Fruit fly (Drosophila melanogaster): ENCODE measurements around the gene CG33912.

The CG33912 gene

dm6 chr3L:20730323-20731238 is 24.9 kb downstream of the CG33912 start, which contains the start of gene CG13252 (continued):
- TF ChIP-seq CG11085 (GFP tag; IDR thresholded peaks at IDR 0.05) = no peak
- peak; percentile 84 for TF ChIP-seq Vsx1 (GFP tag; optimal IDR thresholded peaks at IDR 0.05)
- no peak for TF ChIP-seq vfl (GFP tag; optimal IDR thresholded peaks at IDR 0.05)
- TF ChIP-seq CG12391 (tag; optimal IDR thresholded peaks at IDR 0.05) = no peak
- no peak for TF ChIP-seq BEAF-32 (GFP tag; optimal IDR thresholded peaks at IDR 0.05)
- no peak for TF ChIP-seq CG10267 (tag; optimal IDR thresholded peaks at IDR 0.05)
- 0 out of 3 replicates have a peak, but pooled peaks have one; percentile 10 for TF ChIP-seq Dbx (GFP tag; IDR thresholded peaks at IDR 0.05)
- TF ChIP-seq ftz-f1 (GFP tag; optimal IDR thresholded peaks at IDR 0.05) = no peak
- no peak for TF ChIP-seq CG43689 (GFP tag; IDR thresholded peaks at IDR 0.05)
- 0 out of 2 replicates have a peak, but pooled peaks have one; percentile 12 for TF ChIP-seq ranshi (GFP tag; IDR thresholded peaks at IDR 0.05)
- TF ChIP-seq CG1647 (GFP tag; optimal IDR thresholded peaks at IDR 0.05) = no peak
- no peak for TF ChIP-seq CG10979 (tag; optimal IDR thresholded peaks at IDR 0.05)

- no peak for TF ChIP-seq C15 (GFP tag; IDR thresholded peaks at IDR 0.05)
- no peak for TF ChIP-seq ara (GFP tag; IDR thresholded peaks at IDR 0.05)
- no peak for TF ChIP-seq kni (GFP tag; optimal IDR thresholded peaks at IDR 0.05)
- no peak for TF ChIP-seq CG8089 (GFP tag; optimal IDR thresholded peaks at IDR 0.05)
- no peak for TF ChIP-seq CG8944 (GFP tag; optimal IDR thresholded peaks at IDR 0.05)
- TF ChIP-seq ATbp (GFP tag; optimal IDR thresholded peaks at IDR 0.05) = no peak
- no peak for TF ChIP-seq p53 (GFP tag; optimal IDR thresholded peaks at IDR 0.05)
- no peak for TF ChIP-seq kay (GFP tag; optimal IDR thresholded peaks at IDR 0.05)
- TF ChIP-seq esg (GFP tag; conservative IDR thresholded peaks at IDR 0.05) = no peak
- no peak for TF ChIP-seq pum (GFP tag; optimal IDR thresholded peaks at IDR 0.05)
Measured at dm6 chr3L:20729415-20729814, 26.1 kb downstream of the CG33912 start.

- TF ChIP-seq bigmax (GFP tag; optimal IDR thresholded peaks at IDR 0.05) = no peak
- no peak for TF ChIP-seq CG8388 (GFP tag; optimal IDR thresholded peaks at IDR 0.05)
- no peak for TF ChIP-seq CG9727 (GFP tag; optimal IDR thresholded peaks at IDR 0.05)
- no peak for TF ChIP-seq CG7372 (GFP tag; IDR thresholded peaks at IDR 0.05)
- peak; percentile 8 for TF ChIP-seq Jarid2 (GFP tag; optimal IDR thresholded peaks at IDR 0.05)
- peak; percentile 12 for TF ChIP-seq CG4820 (GFP tag; optimal IDR thresholded peaks at IDR 0.05)
- TF ChIP-seq CG8478 (optimal IDR thresholded peaks at IDR 0.05) = no peak
- no peak for TF ChIP-seq H2.0 (GFP tag; IDR thresholded peaks at IDR 0.05)
- TF ChIP-seq Ets97D (GFP tag; optimal IDR thresholded peaks at IDR 0.05) = no peak
- TF ChIP-seq CG31365 (tag; optimal IDR thresholded peaks at IDR 0.05) = no peak
- peak; percentile 22 for TF ChIP-seq Deaf1 (tag; optimal IDR thresholded peaks at IDR 0.05)
- TF ChIP-seq CG10321 (GFP tag; IDR thresholded peaks at IDR 0.05) = no peak
- no peak for TF ChIP-seq CG13296 (GFP tag; optimal IDR thresholded peaks at IDR 0.05)
- TF ChIP-seq nerfin-2 (GFP tag; IDR thresholded peaks at IDR 0.05; ENCODE audit: partially characterized antibody) = 0 out of 2 replicates have a peak, but pooled peaks have one; percentile 16
- no peak for TF ChIP-seq zen (tag; optimal IDR thresholded peaks at IDR 0.05)
- TF ChIP-seq HLHmδ (GFP tag; optimal IDR thresholded peaks at IDR 0.05) = no peak
- no peak for TF ChIP-seq ato (GFP tag; IDR thresholded peaks at IDR 0.05; ENCODE audit: partially characterized antibody)
- no peak for TF ChIP-seq sima (GFP tag; optimal IDR thresholded peaks at IDR 0.05)
- no peak for TF ChIP-seq CG18476 (GFP tag; optimal IDR thresholded peaks at IDR 0.05)
- no peak for TF ChIP-seq CG4360 (GFP tag; IDR thresholded peaks at IDR 0.05)
- TF ChIP-seq abd-A (tag; optimal IDR thresholded peaks at IDR 0.05) = peak; percentile 26
- no peak for TF ChIP-seq CG7556 (GFP tag; optimal IDR thresholded peaks at IDR 0.05)
- TF ChIP-seq HLH54F (GFP tag; optimal IDR thresholded peaks at IDR 0.05) = no peak
- TF ChIP-seq tup (GFP tag; optimal IDR thresholded peaks at IDR 0.05) = no peak
- no peak for TF ChIP-seq CG11695 (GFP tag; IDR thresholded peaks at IDR 0.05)
- no peak for TF ChIP-seq Bteb2 (GFP tag; optimal IDR thresholded peaks at IDR 0.05)
Measured at dm6 chr3L:20719100-20719499, 36.4 kb downstream of the CG33912 start, which contains the start of gene cmpy. cmpy (minus strand) TSS chr3L:20719200.

Data from whole organism, embryonic.